Worm (Caenorhabditis elegans) whole organism, L2 larva: Measurements from ENCODE around the gene fahd-1.

Experiments
- R02D3.7 ChIP-seq: fragments of 150-350 bp; optimal IDR thresholded peaks from 2 replicates; lab custom pipeline; 2014; ENCODE audit warnings: missing biosample characterization, missing genetic modification characterization
- crh-2 ChIP-seq: sonication (generic microtip); optimal IDR thresholded peaks from 2 replicates; lab custom pipeline; 2017; ENCODE audit warnings: missing biosample characterization, missing genetic modification characterization
- egl-27 ChIP-seq: sonication (generic microtip); optimal IDR thresholded peaks from 3 replicates; lab custom pipeline; 2017; ENCODE audit warnings: missing biosample characterization, missing genetic modification reagents, missing genetic modification characterization
- elt-3 ChIP-seq: sonication (generic microtip); optimal IDR thresholded peaks from 2 replicates; lab custom pipeline; 2017; ENCODE audit warnings: missing biosample characterization, missing genetic modification characterization
- lin-13 ChIP-seq: fragments of 150-350 bp; optimal IDR thresholded peaks from 2 replicates; lab custom pipeline; 2014; ENCODE audit warnings: missing biosample characterization, missing genetic modification reagents, missing genetic modification characterization
- mdl-1 ChIP-seq, 2 experiments: fragments of 150-350 bp in 1 of 2; sonication (generic microtip) in 1 of 2; optimal IDR thresholded peaks; 2 replicates each; lab custom pipeline; 2017; ENCODE audit warnings: missing biosample characterization in 2 of 2, missing genetic modification characterization in 2 of 2
- nhr-12 ChIP-seq: fragments of 150-350 bp; optimal IDR thresholded peaks from 2 replicates; lab custom pipeline; 2014; ENCODE audit warnings: missing biosample characterization, missing genetic modification characterization
- nhr-23 ChIP-seq: fragments of 150-350 bp; optimal IDR thresholded peaks from 2 replicates; lab custom pipeline; 2014; ENCODE audit warnings: missing biosample characterization, missing genetic modification reagents, missing genetic modification characterization
- nhr-77 ChIP-seq: fragments of 150-350 bp; optimal IDR thresholded peaks from 2 replicates; lab custom pipeline; 2014; ENCODE audit warnings: missing biosample characterization, missing genetic modification characterization
- skn-1 ChIP-seq: sonication (generic microtip); optimal IDR thresholded peaks from 2 replicates; lab custom pipeline; 2017; ENCODE audit warnings: missing biosample characterization, missing genetic modification characterization
- snpc-4 ChIP-seq: fragments of 150-350 bp; optimal IDR thresholded peaks from 2 replicates; lab custom pipeline; 2014; ENCODE audit warnings: missing biosample characterization, missing genetic modification characterization
- ztf-4 ChIP-seq: fragments of 150-350 bp; optimal IDR thresholded peaks from 2 replicates; lab custom pipeline; 2014; ENCODE audit warnings: missing biosample characterization, missing genetic modification characterization

DNA sequence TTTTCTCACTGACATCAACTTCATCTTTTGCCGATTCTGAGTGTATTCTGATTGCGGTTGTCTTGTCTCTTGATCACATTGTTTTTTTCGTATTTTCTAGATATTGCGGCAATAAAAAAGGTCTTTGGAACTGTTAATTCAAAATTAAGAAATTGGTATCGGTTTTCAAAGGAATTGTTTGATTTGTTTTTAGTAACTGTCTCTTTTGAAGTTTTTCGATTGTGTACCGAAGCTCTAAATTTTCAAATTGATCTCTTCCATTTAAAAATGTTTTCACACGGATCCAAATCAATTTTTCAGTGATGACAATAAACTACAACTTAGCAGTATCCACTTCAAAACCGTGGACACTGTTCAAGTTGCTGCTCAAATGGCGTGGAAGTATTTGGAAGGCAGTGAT lies 8.7 kb downstream of the fahd-1 start, which contains the start of gene best-24:
- TF ChIP-seq ztf-4 (no peak), nhr-77 (tag; lab: Kevin White, UChicago) (no peak), crh-2 (tag; lab: Kevin White, UChicago) (no peak), egl-27 (tag; lab: Kevin White, UChicago) (no peak), lin-13 (GFP tag; lab: Kevin White, UChicago) (no peak), skn-1 (tag; lab: Kevin White, UChicago) (no peak), mdl-1 (tag; optimal IDR thresholded peaks at IDR 0.05; lab: Kevin White, UChicago) (no peak), elt-3 (tag; lab: Kevin White, UChicago) (no peak), snpc-4 (tag; lab: Kevin White, UChicago) (no peak), R02D3.7 (tag; lab: Kevin White, UChicago) (no peak), nhr-12 (tag; lab: Kevin White, UChicago) (no peak), nhr-23 (no peak)
